Worm (Caenorhabditis elegans) whole organism, dauer: ENCODE measurements around the gene ceh-32.

ENCODE experiments used
- unc-62 ChIP-seq: sonication (generic microtip); optimal IDR thresholded peaks from 2 replicates; lab custom pipeline; 2017; ENCODE audit warnings: missing biosample characterization, missing genetic modification reagents, missing genetic modification characterization

The ceh-32 gene

DNA sequence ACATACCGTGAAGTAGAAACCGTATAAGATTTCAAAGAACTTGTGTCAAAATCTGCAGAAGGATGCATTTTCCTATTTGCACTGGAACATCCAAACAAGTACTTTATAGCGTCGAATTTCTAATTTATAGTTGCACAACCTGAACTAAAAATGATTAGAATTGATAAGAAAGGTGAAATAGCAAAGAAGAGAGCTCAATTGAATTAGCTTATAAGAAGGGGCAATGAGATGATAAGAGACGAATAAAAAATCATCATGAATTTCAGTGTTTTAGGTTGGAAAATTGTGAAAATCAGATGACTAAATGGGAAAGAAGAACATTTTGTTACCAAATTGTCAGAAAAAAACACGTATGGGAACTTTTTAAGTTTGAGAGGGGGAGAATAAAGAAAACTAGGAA is 13.6 kb downstream of the ceh-32 start, which contains the start of gene W05E10.1:
W05E10.1 (minus strand) TSS at position 139 of the 400 bp plus-strand sequence.
- TF ChIP-seq unc-62 (GFP tag; lab: Kevin White, UChicago), result no peak

DNA sequence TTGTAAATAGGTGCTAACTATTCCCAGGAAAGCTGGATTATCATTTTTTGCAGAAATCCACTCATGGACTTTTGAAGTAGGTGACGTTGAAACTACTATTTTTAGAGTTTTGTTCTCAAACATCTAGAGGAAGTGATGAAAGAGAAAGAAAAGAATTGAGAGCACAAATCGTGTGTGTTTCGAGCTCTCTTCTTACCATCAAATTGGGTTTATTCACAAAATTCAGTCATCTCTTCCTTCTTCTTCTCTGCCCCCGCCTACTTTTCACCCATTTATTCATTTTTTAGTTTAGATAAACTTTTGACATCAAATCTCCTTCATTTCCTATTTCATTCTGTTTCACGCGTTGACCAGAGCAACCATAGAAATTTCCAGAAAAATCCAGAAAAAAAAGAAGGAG is 18.3 kb downstream of the ceh-32 start, which contains the start of gene W05E10.2:
W05E10.2 (plus strand) TSS at position 301 of the 400 bp plus-strand sequence.
- TF ChIP-seq unc-62 (GFP tag; lab: Kevin White, UChicago), result no peak

DNA sequence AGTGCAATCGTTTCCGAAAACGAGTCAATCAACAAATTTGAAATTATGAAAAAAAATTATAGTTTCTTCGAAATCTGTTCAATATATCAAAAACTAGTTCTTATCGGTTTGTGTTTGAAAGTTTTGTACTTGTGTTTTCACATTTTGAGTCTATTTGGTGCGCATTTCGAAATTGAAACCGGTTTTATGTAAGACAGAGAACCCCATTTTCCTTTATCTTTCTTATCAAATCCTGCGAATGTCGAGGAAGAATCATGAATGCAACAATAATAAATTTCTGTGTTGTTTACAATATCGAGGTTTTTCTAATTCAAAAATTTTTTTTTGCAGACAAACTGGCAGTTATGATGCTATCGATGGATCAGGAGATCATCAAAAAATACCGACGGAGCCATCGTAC is 22.3 kb downstream of the ceh-32 start:
- no peak for TF ChIP-seq unc-62 (GFP tag; lab: Kevin White, UChicago)

DNA sequence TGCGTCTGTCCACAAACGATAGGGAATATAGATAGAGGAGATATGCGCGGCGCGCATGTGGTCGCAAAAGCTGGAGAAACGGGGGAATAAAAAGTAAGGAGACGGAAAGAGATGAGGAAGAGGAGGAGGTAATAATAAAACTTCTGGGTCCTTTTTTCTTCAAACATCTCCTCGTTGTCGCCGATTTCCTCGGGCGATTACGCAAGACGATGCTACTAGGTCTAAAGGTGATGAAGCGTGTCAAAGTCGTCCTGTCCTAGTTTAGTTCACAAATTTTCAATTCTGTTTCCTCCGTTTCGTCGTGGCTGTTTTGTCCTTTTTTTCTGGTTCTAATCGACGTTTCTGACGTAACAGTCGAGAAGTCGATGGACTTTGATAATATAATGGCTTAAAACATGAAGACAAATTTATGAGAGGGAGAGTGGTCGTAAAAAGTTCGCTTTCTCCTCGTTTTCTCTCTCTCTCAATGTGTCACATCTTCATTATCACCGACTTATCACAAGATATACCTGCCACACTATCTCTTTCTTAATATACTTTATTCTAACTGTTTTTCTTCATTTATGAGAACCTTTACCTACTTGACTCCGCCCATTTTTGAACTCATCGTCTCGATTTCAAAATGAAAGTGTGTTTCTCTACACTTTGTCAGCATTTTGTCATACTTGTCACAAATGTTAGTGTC is 24.5 kb downstream of the ceh-32 start:
- no peak for TF ChIP-seq unc-62 (GFP tag; lab: Kevin White, UChicago)

DNA sequence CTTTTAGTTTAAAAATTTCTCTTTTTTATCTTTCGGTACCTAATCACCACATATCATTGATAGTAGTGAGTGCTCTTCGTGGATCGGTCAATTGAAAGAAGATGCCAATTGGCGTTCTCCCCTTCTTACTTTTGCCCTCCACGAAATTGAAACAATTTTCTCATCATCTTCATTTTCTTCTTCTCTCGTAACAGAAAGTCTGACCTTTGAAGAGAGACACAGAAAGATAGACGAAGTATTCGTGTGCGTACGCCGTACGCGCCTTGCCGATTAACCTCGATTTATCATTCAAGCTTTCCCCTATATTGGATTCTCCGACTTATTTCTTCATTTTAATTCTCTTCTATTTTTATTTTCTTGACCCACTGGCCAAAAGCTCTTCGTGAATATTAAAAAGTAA is 27.7 kb downstream of the ceh-32 start:
- no peak for TF ChIP-seq unc-62 (GFP tag; lab: Kevin White, UChicago)

DNA sequence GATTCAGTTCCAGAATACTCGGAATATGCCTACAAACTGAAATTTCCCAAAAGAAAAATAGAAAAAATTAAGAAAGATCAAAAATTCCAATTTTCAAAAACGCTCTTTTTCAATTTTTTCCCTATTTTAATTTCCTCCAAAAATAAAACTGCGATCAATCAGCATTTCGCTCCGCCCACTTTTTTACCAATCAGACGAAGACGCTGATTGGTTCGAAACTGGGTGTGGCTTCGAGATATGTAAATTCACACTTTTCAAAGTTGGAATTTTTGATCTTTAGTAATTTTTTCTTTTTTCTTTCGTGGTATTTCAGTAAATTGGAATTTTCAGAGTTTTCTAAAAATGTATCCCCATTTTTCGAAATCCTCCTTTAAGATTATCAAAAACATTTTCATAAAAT is 28.2 kb downstream of the ceh-32 start:
- no peak for TF ChIP-seq unc-62 (GFP tag; lab: Kevin White, UChicago)

DNA sequence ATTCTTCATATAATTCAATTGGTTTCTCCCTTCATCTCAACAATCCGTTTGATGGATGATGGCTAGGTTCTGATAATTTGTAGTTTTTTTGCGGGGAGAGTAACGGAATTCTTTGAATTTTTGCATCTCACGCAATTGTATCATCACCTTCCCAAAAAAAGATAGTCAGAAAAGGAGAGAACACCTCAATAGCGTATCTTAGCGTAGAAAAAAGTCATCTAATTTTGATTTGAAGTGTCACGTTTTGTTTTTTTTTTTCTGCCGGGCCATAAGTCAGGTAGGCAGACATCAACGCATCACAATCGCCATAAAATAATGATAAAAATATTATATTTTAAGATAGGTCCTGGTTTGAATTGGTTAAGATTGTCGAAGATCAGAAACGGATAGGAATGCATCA is 28.7 kb downstream of the ceh-32 start:
- TF ChIP-seq unc-62 (GFP tag; lab: Kevin White, UChicago), result no peak

DNA sequence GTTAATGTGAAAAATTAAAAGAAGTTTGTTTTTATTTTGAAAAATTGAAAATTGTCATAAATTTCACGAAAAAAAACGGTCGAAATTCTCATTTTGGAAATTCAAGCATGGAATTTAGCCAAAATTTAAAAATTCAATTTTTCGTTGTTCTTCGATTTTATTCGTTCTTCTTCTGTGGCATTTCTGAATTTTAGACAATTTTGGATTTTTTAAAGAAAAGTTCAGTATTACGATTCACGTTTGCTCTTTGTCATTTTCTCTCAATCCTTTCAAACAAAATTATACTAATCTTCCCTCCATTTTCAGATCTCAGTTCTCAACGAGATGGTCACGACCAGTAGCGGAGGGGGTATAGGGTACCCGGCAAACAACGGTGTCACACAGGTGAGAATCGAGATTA is 29.6 kb downstream of the ceh-32 start, which contains the start of gene ape-1:
ape-1 (plus strand) TSS at position 301 of the 400 bp plus-strand sequence.
- no peak for TF ChIP-seq unc-62 (GFP tag; lab: Kevin White, UChicago)

DNA sequence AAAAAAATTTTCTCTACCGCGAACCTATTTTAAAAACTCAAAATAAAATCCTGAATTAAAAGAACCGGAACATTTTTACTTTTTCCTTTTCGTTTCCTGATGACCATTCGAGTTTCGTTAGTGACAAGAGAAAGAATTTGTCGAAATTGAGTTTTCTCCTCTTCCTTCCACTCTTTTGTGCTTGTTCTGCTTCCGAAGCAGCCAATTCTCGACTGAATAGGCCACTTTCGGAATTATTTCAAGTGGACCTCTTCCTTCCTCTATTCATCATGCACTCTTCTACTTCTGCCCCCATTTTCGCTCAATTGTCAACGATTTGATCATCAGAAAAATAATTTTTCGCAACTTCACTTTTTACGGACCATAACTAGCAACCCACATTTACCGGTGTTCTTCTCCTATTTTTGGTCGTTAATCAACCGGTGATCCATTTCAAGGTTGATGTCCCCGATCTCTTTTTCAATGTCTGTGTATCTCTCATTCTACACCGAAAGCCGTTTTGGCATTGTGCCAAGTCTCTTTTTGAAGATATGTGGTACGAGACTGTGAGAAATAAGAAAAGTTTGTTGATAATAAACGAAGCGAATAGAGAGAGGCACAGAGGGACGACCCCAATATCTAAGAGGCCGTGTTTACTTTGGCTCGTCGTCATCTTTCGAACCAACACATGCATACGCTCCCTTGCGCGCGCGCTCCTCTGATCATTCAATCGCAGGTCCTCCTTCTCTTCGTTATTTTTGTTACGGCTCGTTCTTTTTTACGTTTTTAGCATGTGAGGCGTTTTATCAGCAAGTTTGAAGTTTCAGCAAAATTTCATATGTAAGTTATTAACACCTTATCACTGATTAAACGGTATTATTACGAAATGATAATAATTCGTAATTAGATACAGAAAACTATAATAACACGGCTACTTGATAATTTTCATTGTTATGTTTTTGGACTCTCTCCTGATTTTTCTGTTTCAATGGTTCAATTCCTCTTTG is 30.3 kb downstream of the ceh-32 start:
- no peak for TF ChIP-seq unc-62 (GFP tag; lab: Kevin White, UChicago)

DNA sequence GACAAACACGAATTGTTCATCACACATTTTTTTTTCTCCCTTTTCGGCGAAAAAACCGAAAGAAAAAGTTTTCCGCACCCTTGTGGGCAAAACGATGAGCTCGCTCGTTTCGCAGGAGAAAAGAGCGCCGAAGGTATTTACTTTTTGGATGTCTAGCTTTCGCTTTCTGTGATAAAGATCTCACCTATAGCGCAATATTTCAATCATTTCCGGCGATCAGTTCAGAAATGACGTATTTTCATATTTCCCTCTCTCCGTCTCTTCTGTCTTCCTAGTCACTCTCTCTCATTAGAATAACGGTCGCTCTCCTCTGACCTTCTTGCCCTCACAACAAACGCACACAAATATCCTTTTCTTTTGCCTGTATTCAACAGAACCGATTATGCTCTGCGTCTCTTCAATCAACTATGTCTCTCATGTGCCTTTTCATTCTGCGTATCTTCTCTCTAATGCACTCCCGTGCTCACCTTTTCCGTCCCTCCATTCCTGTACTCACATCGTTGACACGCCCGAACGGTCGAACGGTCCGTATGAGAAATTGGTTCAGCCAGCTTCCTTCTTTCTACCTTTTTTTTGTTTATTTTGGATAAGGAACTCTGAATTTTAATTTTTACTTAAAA is 31.3 kb downstream of the ceh-32 start:
- TF ChIP-seq unc-62 (GFP tag; lab: Kevin White, UChicago), result no peak

DNA sequence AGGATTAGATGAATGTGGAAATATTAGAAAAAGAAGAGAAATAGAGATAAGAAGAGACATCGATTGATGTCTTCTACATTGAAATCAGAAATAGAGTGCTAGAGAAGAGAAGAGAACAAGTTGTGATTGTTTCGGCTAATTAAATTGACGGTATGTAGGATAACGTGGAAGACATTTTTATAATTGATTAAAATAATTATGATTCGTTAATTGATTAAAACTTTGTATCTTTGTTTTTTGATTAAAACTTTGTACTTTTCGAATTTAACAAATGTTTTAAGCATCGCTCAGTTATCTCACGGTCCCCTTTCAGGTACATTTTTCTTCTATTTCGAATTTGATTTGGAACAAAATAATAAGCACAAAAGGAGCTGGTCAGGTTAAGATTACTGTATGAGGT is 32.7 kb downstream of the ceh-32 start, which contains the start of gene lgc-44:
lgc-44 (minus strand) TSS at position 101 of the 400 bp plus-strand sequence.
- no peak for TF ChIP-seq unc-62 (GFP tag; lab: Kevin White, UChicago)

DNA sequence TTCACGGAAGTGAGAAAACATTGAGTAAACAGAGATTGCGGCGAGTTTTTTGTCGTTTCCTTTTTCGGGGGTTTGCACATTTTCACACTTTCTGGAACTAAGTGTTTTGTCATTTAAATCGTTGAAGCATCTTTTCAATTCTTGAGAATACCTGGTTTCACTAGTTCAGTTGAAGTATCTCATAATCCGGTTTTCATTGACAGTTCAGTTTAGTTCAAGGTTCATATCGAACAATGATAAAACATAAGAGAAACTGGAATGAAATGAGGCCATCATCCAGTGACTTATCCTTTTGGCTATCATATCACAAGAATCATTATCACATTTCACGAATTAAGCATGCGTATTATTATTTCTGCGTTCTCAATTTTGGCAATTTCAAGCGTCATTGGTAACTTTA is 38.0 kb downstream of the ceh-32 start, which contains the start of gene F46F3.3:
F46F3.3 (plus strand) TSS at position 301 of the 400 bp plus-strand sequence.
- TF ChIP-seq unc-62 (GFP tag; lab: Kevin White, UChicago), result no peak

DNA sequence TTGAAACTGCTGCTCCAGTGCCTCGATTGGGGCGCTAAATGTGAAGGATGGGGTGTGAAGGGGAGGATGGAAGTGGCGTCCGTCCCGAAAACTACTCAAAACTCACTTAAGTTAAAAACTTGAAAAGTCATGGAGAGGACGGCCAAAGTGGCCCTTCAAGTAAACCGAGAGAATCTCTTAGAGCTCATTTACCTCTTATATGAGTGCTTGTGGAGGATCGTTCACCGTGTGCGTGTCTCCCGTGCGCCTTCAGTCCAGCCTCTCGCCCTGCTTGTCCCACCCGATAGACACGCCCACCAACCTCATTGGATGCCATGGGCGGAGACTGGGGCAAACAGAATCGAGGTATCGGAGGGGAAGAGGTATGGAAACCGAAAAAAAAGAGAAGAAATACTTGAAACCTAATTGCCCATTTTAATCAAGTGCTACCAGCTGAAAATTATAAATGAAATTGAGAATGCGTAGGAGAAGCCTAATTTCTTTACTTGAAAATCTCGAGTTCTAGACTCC is 40.3 kb downstream of the ceh-32 start, which contains the start of gene ceh-27:
ceh-27 (minus strand) TSS at position 228 of the 510 bp plus-strand sequence.
- no peak for TF ChIP-seq unc-62 (GFP tag; lab: Kevin White, UChicago)

DNA sequence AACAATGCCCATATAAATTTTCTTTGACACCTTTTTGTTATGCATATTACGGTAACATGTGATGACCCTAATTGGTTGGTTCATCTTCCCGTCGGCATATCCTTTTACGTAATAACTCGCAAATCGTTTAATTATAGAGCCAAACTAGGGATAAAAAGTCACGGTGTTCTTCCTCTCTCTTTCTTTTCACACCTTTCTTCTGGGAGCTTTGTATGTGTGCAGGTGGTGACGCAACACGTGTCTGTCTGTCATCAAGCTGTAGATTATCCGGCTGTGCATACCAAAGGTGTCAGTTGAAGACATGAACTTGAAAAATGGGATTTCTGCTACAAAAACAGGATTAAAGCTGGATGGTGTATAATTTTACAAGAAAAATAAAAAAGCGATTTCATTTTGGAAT is 44.6 kb downstream of the ceh-32 start:
- TF ChIP-seq unc-62 (GFP tag; lab: Kevin White, UChicago), result no peak

DNA sequence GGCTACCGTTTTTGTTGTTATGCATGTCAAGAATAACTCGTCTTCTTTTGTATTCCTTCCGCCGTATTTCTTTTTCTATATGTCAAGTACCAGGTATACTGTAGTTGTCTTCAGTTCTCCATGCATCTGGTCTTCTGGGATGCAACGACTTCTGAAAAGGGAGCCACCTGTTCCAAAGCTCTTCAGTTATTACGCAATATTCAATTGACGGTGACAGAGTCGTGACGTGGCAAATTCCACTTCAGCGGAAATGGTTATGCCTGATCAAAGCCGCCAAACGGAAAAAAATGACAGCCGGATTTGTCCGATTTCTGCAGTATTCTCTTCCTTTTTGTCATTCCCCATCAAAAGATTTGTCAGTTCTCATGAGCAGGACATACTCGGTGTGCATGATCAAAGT is 48.7 kb downstream of the ceh-32 start:
- no peak for TF ChIP-seq unc-62 (GFP tag; lab: Kevin White, UChicago)
